Fruit fly (Drosophila melanogaster): Measurements from ENCODE around the gene Ada1-2.

- TF ChIP-seq CG8478 (optimal IDR thresholded peaks at IDR 0.05) = no peak
- no peak for TF ChIP-seq CTCF (optimal IDR thresholded peaks at IDR 0.05)
These were observed 22.4 kb upstream of the Ada1-2 start for dm6 chr2L:11970343-11970742.
